Worm (Caenorhabditis elegans): ENCODE measurements around the gene seld-1.

seld-1 gene

DNA sequence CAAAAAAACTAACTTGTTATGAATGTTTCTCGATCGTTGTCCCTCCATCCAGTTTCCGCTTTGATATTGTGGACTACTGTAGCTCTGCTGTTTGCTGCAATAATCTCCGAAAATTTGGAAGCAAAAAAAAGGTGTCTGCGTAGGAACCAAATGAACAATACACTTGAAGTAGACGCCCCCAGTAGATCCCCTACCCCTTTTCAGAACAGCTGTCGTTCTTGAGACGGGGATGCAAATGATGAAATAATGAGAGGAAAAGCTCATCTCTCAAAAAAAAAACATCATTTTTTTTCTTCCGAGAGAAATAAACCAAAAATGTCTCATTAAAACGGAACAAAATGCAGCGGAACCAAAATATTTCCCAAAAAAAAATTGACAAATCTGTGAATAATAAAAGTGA, 52.1 kb downstream of the seld-1 start:
- TF ChIP-seq bed-3 (GFP tag; optimal IDR thresholded peaks at IDR 0.05): no peak
- no peak for TF ChIP-seq nhr-12 (tag; optimal IDR thresholded peaks at IDR 0.05)
- TF ChIP-seq flh-1 (GFP tag; optimal IDR thresholded peaks at IDR 0.05): no peak
- peak; percentile 86 for TF ChIP-seq hlh-1 (tag; optimal IDR thresholded peaks at IDR 0.05)
- TF ChIP-seq ceh-83 (GFP tag; optimal IDR thresholded peaks at IDR 0.05): no peak
- TF ChIP-seq snpc-4 (tag; optimal IDR thresholded peaks at IDR 0.05): no peak
- no peak for TF ChIP-seq sem-2 (GFP tag; optimal IDR thresholded peaks at IDR 0.05)

All from whole organism, mixed stage, embryonic.